Worm (Caenorhabditis elegans) whole organism, late embryonic: ENCODE results near the gene ZK1058.9.

Source experiments
- T23F11.4 ChIP-seq: fragments of 200-800 bp; sonication (Bioruptor generic); optimal IDR thresholded peaks from 2 replicates; lab custom pipeline; 2018; ENCODE audit warnings: mild to moderate bottlenecking, missing genetic modification characterization, missing compliant biosample characterization
- lin-11 ChIP-seq: fragments of 200-800 bp; sonication (Bioruptor generic); optimal IDR thresholded peaks from 2 replicates; lab custom pipeline; 2018; ENCODE audit warnings: mild to moderate bottlenecking, missing genetic modification characterization, missing compliant biosample characterization
- pha-4 ChIP-seq: fragments of 150-350 bp; optimal IDR thresholded peaks from 2 replicates; lab custom pipeline; 2018; ENCODE audit warnings: missing biosample characterization, missing genetic modification reagents, missing genetic modification characterization
- rnt-1 ChIP-seq: sonication (generic microtip); optimal IDR thresholded peaks from 2 replicates; lab custom pipeline; 2016; ENCODE audit warnings: missing genetic modification characterization, missing compliant biosample characterization
- sox-4 ChIP-seq: sonication (generic microtip); optimal IDR thresholded peaks from 2 replicates; lab custom pipeline; 2017; ENCODE audit warnings: mild to moderate bottlenecking, missing genetic modification characterization, inconsistent platforms, missing compliant biosample characterization
- unc-42 ChIP-seq: sonication (generic microtip); optimal IDR thresholded peaks from 2 replicates; lab custom pipeline; 2016; ENCODE audit warnings: missing genotype, missing genetic modification characterization, missing compliant biosample characterization

ce11 chrIII:3954828-3955227 lies 28.8 kb upstream of the ZK1058.9 start:
- TF ChIP-seq unc-42 (tag; lab: Kevin White, UChicago) (no peak), rnt-1 (no peak), sox-4 (tag; lab: Kevin White, UChicago) (no peak), lin-11 (tag; lab: Kevin White, UChicago) (no peak), pha-4 (tag; lab: Kevin White, UChicago) (no peak), T23F11.4 (GFP tag; lab: Kevin White, UChicago) (no peak)
